Fruit fly (Drosophila melanogaster): ENCODE measurements around the gene Tim9a.
A peak's percentile ranks its signal among the peaks of the same experiment; 100 is the strongest.

Tim9a gene

DNA sequence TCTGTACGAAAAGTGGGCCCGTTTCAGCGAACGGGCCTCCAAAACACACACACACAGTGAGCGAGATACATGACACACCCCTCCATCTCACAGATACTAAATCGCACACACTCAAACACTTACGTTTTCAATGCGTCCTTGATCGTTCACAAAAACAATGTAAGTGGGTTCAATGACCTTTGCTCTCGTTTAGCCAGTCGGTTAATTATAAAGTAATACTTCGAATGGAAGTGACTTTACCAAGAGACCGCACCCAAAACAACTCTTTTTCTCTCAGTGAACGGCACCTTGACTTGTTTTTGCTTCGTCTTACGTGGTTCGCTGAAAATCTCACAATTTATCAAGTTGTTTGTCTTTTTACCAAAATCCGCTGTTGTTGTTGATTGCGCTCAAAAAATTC is 9.3 kb downstream of the Tim9a start:
- no peak for TF ChIP-seq wek (GFP tag; optimal IDR thresholded peaks at IDR 0.05)
- TF ChIP-seq zfh2 (GFP tag; optimal IDR thresholded peaks at IDR 0.05), result peak; percentile 28
- TF ChIP-seq CG10321 (GFP tag; IDR thresholded peaks at IDR 0.05), result no peak
- peak; percentile 16 for TF ChIP-seq cg (GFP tag; optimal IDR thresholded peaks at IDR 0.05)
- no peak for TF ChIP-seq Hsf (GFP tag; optimal IDR thresholded peaks at IDR 0.05)
- 0 out of 2 replicates have a peak, but pooled peaks have one; percentile 19 for TF ChIP-seq Rfx (GFP tag; IDR thresholded peaks at IDR 0.05)
- no peak for TF ChIP-seq da (GFP tag; optimal IDR thresholded peaks at IDR 0.05)
- TF ChIP-seq CG2120 (GFP tag; optimal IDR thresholded peaks at IDR 0.05), result peak; percentile 25
- TF ChIP-seq Med (GFP tag), result peak; percentile 82
- no peak for TF ChIP-seq Bgb (GFP tag; IDR thresholded peaks at IDR 0.05; ENCODE audit: partially characterized antibody)
- 0 out of 2 replicates have a peak, but pooled peaks have one; percentile 24 for TF ChIP-seq Drgx (GFP tag; IDR thresholded peaks at IDR 0.05)
- TF ChIP-seq CG8290 (GFP tag; optimal IDR thresholded peaks at IDR 0.05), result no peak
- TF ChIP-seq CG8290 (tag; optimal IDR thresholded peaks at IDR 0.05), result peak in 1 of 2 experiments; percentile 43
- 0 out of 2 replicates have a peak, but pooled peaks have one; percentile 10 for TF ChIP-seq H2.0 (GFP tag; IDR thresholded peaks at IDR 0.05)
- TF ChIP-seq CG11696 (GFP tag; IDR thresholded peaks at IDR 0.05), result 0 out of 2 replicates have a peak, but pooled peaks have one; percentile 2
- TF ChIP-seq CG4730 (GFP tag; IDR thresholded peaks at IDR 0.05), result no peak
- TF ChIP-seq CG31441 (GFP tag; IDR thresholded peaks at IDR 0.05), result no peak
- no peak for TF ChIP-seq CG17359 (tag; optimal IDR thresholded peaks at IDR 0.05)
- peak; percentile 17 for TF ChIP-seq luna (GFP tag; optimal IDR thresholded peaks at IDR 0.05)
- TF ChIP-seq Dek (tag; optimal IDR thresholded peaks at IDR 0.05), result no peak
- no peak for TF ChIP-seq dimm (GFP tag; IDR thresholded peaks at IDR 0.05)
- peak; percentile 4 for TF ChIP-seq lbe (GFP tag; optimal IDR thresholded peaks at IDR 0.05)
- no peak for TF ChIP-seq CG13287 (GFP tag; IDR thresholded peaks at IDR 0.05; ENCODE audit: partially characterized antibody)
- no peak for TF ChIP-seq CG9817 (tag; optimal IDR thresholded peaks at IDR 0.05)
- TF ChIP-seq Sry-β (GFP tag; optimal IDR thresholded peaks at IDR 0.05), result no peak
- peak; percentile 22; the same call in 1 of the 2 replicates for TF ChIP-seq CG9932 (GFP tag; IDR thresholded peaks at IDR 0.05)
- TF ChIP-seq Abd-B (GFP tag; optimal IDR thresholded peaks at IDR 0.05), result no peak
- TF ChIP-seq mam (GFP tag; optimal IDR thresholded peaks at IDR 0.05), result peak; percentile 6
- TF ChIP-seq CG7786 (GFP tag; optimal IDR thresholded peaks at IDR 0.05), result peak; percentile 2

- TF ChIP-seq chinmo (GFP tag; IDR thresholded peaks at IDR 0.05; ENCODE audit: partially characterized antibody) (0 out of 4 replicates have a peak, but pooled peaks have one; percentile 53), crol (GFP tag; IDR thresholded peaks at IDR 0.05) (0 out of 2 replicates have a peak, but pooled peaks have one; percentile 6), Pdp1 (GFP tag; optimal IDR thresholded peaks at IDR 0.05) (peak in 1 of 2 experiments; percentile 55), dan (GFP tag; IDR thresholded peaks at IDR 0.05) (no peak), CG3163 (GFP tag; optimal IDR thresholded peaks at IDR 0.05) (peak; percentile 93), Trl (optimal IDR thresholded peaks at IDR 0.05) (peak; percentile 44 to 61), Trl (GFP tag; optimal IDR thresholded peaks at IDR 0.05) (no peak), Nf-YA (GFP tag; IDR thresholded peaks at IDR 0.05) (no peak), CG4328 (GFP tag; optimal IDR thresholded peaks at IDR 0.05) (no peak)
Measured at dm6 chrX:13395020-13395419, 10.0 kb downstream of the Tim9a start.

DNA sequence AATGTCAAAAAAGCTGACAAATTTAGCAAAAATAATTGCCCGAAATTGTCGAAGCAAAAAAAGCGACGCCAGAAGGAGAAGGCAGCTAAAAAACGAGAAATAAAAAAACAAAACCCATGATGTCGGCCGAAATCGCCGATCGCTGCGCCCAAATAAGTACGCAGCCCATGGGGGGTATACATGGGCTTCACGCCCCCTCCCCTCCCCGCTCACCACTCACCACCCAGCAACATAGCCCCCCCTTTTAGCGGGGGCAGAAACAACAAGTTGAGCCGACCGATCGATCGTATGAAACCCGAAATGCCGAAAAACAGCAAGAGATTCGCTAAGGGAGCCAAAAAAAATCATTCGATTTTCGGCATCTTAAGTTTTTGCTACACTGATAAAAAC is 11.0 kb downstream of the Tim9a start:
- TF ChIP-seq mirr (GFP tag; optimal IDR thresholded peaks at IDR 0.05) (peak; percentile 67), CG12769 (tag; optimal IDR thresholded peaks at IDR 0.05) (peak; percentile 72), CG14667 (GFP tag; IDR thresholded peaks at IDR 0.05) (no peak), Aef1 (GFP tag; IDR thresholded peaks at IDR 0.05) (peak; percentile 70), sd (tag; optimal IDR thresholded peaks at IDR 0.05) (peak; percentile 23), sug (tag; optimal IDR thresholded peaks at IDR 0.05) (peak; percentile 100), CG6175 (GFP tag; IDR thresholded peaks at IDR 0.05) (peak; percentile 85), Deaf1 (tag; optimal IDR thresholded peaks at IDR 0.05) (peak; percentile 93), amos (GFP tag; IDR thresholded peaks at IDR 0.05; ENCODE audit: partially characterized antibody) (peak; percentile 30; the same call in 1 of the 2 replicates), Adf1 (GFP tag; IDR thresholded peaks at IDR 0.05) (peak; percentile 76), NC2α (GFP tag; optimal IDR thresholded peaks at IDR 0.05) (no peak), MBD-R2 (GFP tag; IDR thresholded peaks at IDR 0.05) (peak; percentile 28; the same call in 1 of the 2 replicates), HmgZ (tag; optimal IDR thresholded peaks at IDR 0.05) (peak; percentile 24), CG3163 (GFP tag; optimal IDR thresholded peaks at IDR 0.05) (no peak), onecut (GFP tag; IDR thresholded peaks at IDR 0.05) (peak; percentile 56)
